Fruit fly (Drosophila melanogaster) whole organism, embryonic: ENCODE data around the gene CG13126.

ENCODE experiments used
- ATbp ChIP-seq: fragments of 200-800 bp; sonication (Bioruptor generic); optimal IDR thresholded peaks from 2 replicates; lab custom pipeline; 2017; ENCODE audit warnings: missing biosample characterization, mild to moderate bottlenecking, missing genetic modification characterization, missing genetic modification reagents
- B-H1 ChIP-seq: fragments of 200-800 bp; sonication (Bioruptor generic); IDR thresholded peaks from 3 replicates; pipeline ENCODE4 v1.3.6; 2022; ENCODE audit warnings: missing biosample characterization, missing genetic modification characterization
- CG10462 ChIP-seq: fragments of 200-800 bp; sonication (Bioruptor generic); optimal IDR thresholded peaks from 2 replicates; lab custom pipeline; 2016; ENCODE audit warnings: missing biosample characterization, missing genetic modification characterization
- CG10565 ChIP-seq: fragments of 200-800 bp; sonication (Bioruptor generic); optimal IDR thresholded peaks from 3 replicates; lab custom pipeline; 2016; ENCODE audit warnings: missing biosample characterization, mild to moderate bottlenecking, missing genetic modification characterization
- CG11093 ChIP-seq: fragments of 200-800 bp; sonication (Bioruptor generic); IDR thresholded peaks from 3 replicates; pipeline ENCODE4 v1.3.6; 2022; ENCODE audit warnings: missing biosample characterization, missing genetic modification characterization
- CG12155 ChIP-seq: fragments of 200-800 bp; sonication (Bioruptor generic); optimal IDR thresholded peaks from 3 replicates; lab custom pipeline; 2016; ENCODE audit warnings: missing biosample characterization, missing genetic modification characterization
- CG12744 ChIP-seq: fragments of 200-800 bp; sonication (Bioruptor generic); optimal IDR thresholded peaks from 2 replicates; lab custom pipeline; 2016; ENCODE audit warnings: missing biosample characterization, missing genetic modification characterization
- CG13424 ChIP-seq: fragments of 200-800 bp; sonication (Bioruptor generic); optimal IDR thresholded peaks from 2 replicates; lab custom pipeline; 2019; ENCODE audit warnings: missing biosample characterization, mild to moderate bottlenecking, missing genetic modification characterization, moderate library complexity
- CG14965 ChIP-seq: fragments of 200-800 bp; sonication (Bioruptor generic); optimal IDR thresholded peaks from 2 replicates; lab custom pipeline; 2016; ENCODE audit warnings: missing biosample characterization, missing genetic modification characterization, borderline replicate concordance
- CG17359 ChIP-seq: fragments of 200-800 bp; sonication (Bioruptor generic); optimal IDR thresholded peaks from 3 replicates; lab custom pipeline; 2018; ENCODE audit warnings: missing biosample characterization, mild to moderate bottlenecking, missing genetic modification characterization, moderate library complexity
- CG32767 ChIP-seq: fragments of 200-800 bp; sonication (Bioruptor generic); IDR thresholded peaks from 2 replicates; pipeline ENCODE4 v1.3.6; 2022; ENCODE audit warnings: missing biosample characterization, missing genetic modification characterization
- CG3407 ChIP-seq: fragments of 200-800 bp; sonication (Bioruptor generic); optimal IDR thresholded peaks from 2 replicates; lab custom pipeline; 2018; ENCODE audit warnings: missing biosample characterization, mild to moderate bottlenecking, missing genetic modification characterization
- CG34422 ChIP-seq: fragments of 200-800 bp; sonication (Bioruptor generic); IDR thresholded peaks from 3 replicates; pipeline ENCODE4 v1.3.6; 2022; ENCODE audit warnings: missing biosample characterization, missing genetic modification characterization
- CG4854 ChIP-seq: fragments of 200-800 bp; sonication (Bioruptor generic); optimal IDR thresholded peaks from 2 replicates; lab custom pipeline; 2016; ENCODE audit warnings: missing biosample characterization, missing genetic modification characterization, inconsistent platforms
- CG6654 ChIP-seq: fragments of 200-800 bp; sonication (Bioruptor generic); optimal IDR thresholded peaks from 2 replicates; lab custom pipeline; 2017; ENCODE audit warnings: missing biosample characterization, mild to moderate bottlenecking, missing genetic modification characterization
- CG6683 ChIP-seq: fragments of 200-800 bp; sonication (Bioruptor generic); optimal IDR thresholded peaks from 2 replicates; lab custom pipeline; 2017; ENCODE audit warnings: missing biosample characterization, mild to moderate bottlenecking, missing genetic modification characterization, missing genetic modification reagents
- CG7928 ChIP-seq: fragments of 200-800 bp; sonication (Bioruptor generic); optimal IDR thresholded peaks from 2 replicates; lab custom pipeline; 2017; ENCODE audit warnings: missing biosample characterization, mild to moderate bottlenecking, missing genetic modification characterization
- CG8924 ChIP-seq: fragments of 200-800 bp; optimal IDR thresholded peaks from 3 replicates; lab custom pipeline; 2019; ENCODE audit warnings: missing biosample characterization, mild to moderate bottlenecking, missing genetic modification characterization, moderate library complexity
- CG8944 ChIP-seq: fragments of 200-800 bp; sonication (Bioruptor generic); optimal IDR thresholded peaks from 3 replicates; lab custom pipeline; 2016; ENCODE audit warnings: missing biosample characterization, missing genetic modification characterization
- CG9437 ChIP-seq: fragments of 200-800 bp; sonication (Bioruptor generic); optimal IDR thresholded peaks from 2 replicates; lab custom pipeline; 2018; ENCODE audit warnings: missing biosample characterization, mild to moderate bottlenecking, missing genetic modification characterization
- CkIIα-i1 ChIP-seq: fragments of 200-800 bp; sonication (Bioruptor generic); IDR thresholded peaks from 2 replicates; pipeline ENCODE4 v1.3.6; 2022; ENCODE audit warnings: missing biosample characterization, missing genetic modification characterization
- HmgZ ChIP-seq: fragments of 200-800 bp; sonication (Bioruptor generic); optimal IDR thresholded peaks from 2 replicates; lab custom pipeline; 2018; ENCODE audit warnings: missing biosample characterization, mild to moderate bottlenecking, missing genetic modification characterization
- MTF-1 ChIP-seq: fragments of 200-800 bp; sonication (Bioruptor generic); optimal IDR thresholded peaks from 2 replicates; lab custom pipeline; 2018; ENCODE audit warnings: missing biosample characterization, mild to moderate bottlenecking, missing genetic modification characterization, borderline replicate concordance
- NC2β ChIP-seq: fragments of 200-800 bp; sonication (Bioruptor generic); optimal IDR thresholded peaks from 2 replicates; lab custom pipeline; 2016; ENCODE audit warnings: missing biosample characterization, missing genetic modification characterization
- NFAT ChIP-seq: fragments of 200-800 bp; sonication (Bioruptor generic); IDR thresholded peaks from 2 replicates; pipeline ENCODE4 v1.3.6; 2022; ENCODE audit warnings: missing biosample characterization, missing genetic modification characterization
- Neu2 ChIP-seq: fragments of 200-800 bp; sonication (Bioruptor generic); optimal IDR thresholded peaks from 3 replicates; lab custom pipeline; 2016; ENCODE audit warnings: missing biosample characterization, missing genetic modification characterization, borderline replicate concordance
- NfI ChIP-seq: fragments of 200-800 bp; sonication (Bioruptor generic); optimal IDR thresholded peaks from 3 replicates; lab custom pipeline; 2018; ENCODE audit warnings: missing biosample characterization, mild to moderate bottlenecking, missing genetic modification characterization, moderate library complexity
- Optix ChIP-seq: fragments of 200-800 bp; sonication (Bioruptor generic); IDR thresholded peaks from 3 replicates; pipeline ENCODE4 v1.3.6; 2022; ENCODE audit warnings: missing biosample characterization, missing genetic modification characterization
- PHDP ChIP-seq: fragments of 200-800 bp; sonication (Bioruptor generic); optimal IDR thresholded peaks from 3 replicates; lab custom pipeline; 2018; ENCODE audit warnings: missing biosample characterization, mild to moderate bottlenecking, missing genetic modification characterization, moderate library complexity
- Ravus ChIP-seq: fragments of 200-800 bp; sonication (Bioruptor generic); IDR thresholded peaks from 2 replicates; pipeline ENCODE4 v1.3.6; 2022; ENCODE audit warnings: missing biosample characterization, missing genetic modification characterization
- Side ChIP-seq: fragments of 200-800 bp; sonication (Bioruptor generic); optimal IDR thresholded peaks from 2 replicates; lab custom pipeline; 2016; ENCODE audit warnings: missing biosample characterization, missing genetic modification characterization
- ato ChIP-seq: fragments of 200-800 bp; sonication (Bioruptor generic); IDR thresholded peaks from 2 replicates; pipeline ENCODE4 v1.3.6; 2022; ENCODE audit warnings: missing biosample characterization, missing genetic modification characterization; ENCODE audit not compliant: partially characterized antibody
- az2 ChIP-seq: fragments of 200-800 bp; sonication (Bioruptor generic); optimal IDR thresholded peaks from 3 replicates; lab custom pipeline; 2016; ENCODE audit warnings: missing biosample characterization, missing genetic modification characterization
- ewg ChIP-seq: fragments of 200-800 bp; sonication (Bioruptor generic); optimal IDR thresholded peaks from 3 replicates; lab custom pipeline; 2017; ENCODE audit warnings: mild to moderate bottlenecking, missing biosample characterization, missing genetic modification reagents, missing genetic modification characterization
- hth ChIP-seq: fragments of >200 bp; optimal IDR thresholded peaks from 2 replicates; lab custom pipeline; 2017; ENCODE audit warnings: inconsistent platforms
- kah ChIP-seq: fragments of 200-800 bp; sonication (Bioruptor generic); optimal IDR thresholded peaks from 2 replicates; lab custom pipeline; 2018; ENCODE audit warnings: missing biosample characterization, mild to moderate bottlenecking, missing genetic modification characterization
- mirr ChIP-seq: fragments of 200-800 bp; sonication (Bioruptor generic); optimal IDR thresholded peaks from 3 replicates; lab custom pipeline; 2018; ENCODE audit warnings: missing biosample characterization, mild to moderate bottlenecking, missing genetic modification characterization
- nerfin-1 ChIP-seq: fragments of 200-800 bp; sonication (Bioruptor generic); optimal IDR thresholded peaks from 3 replicates; lab custom pipeline; 2019; ENCODE audit warnings: missing biosample characterization, mild to moderate bottlenecking, missing genetic modification characterization, moderate library complexity
- nom ChIP-seq: fragments of 200-800 bp; sonication (Bioruptor generic); optimal IDR thresholded peaks from 2 replicates; lab custom pipeline; 2017; ENCODE audit warnings: missing biosample characterization, missing genetic modification characterization, mild to moderate bottlenecking, moderate library complexity, missing genetic modification reagents
- p53 ChIP-seq: fragments of 200-800 bp; sonication (Bioruptor generic); optimal IDR thresholded peaks from 2 replicates; lab custom pipeline; 2016; ENCODE audit warnings: missing biosample characterization, missing genetic modification characterization
- pfk ChIP-seq: fragments of 200-800 bp; sonication (Bioruptor generic); optimal IDR thresholded peaks from 2 replicates; lab custom pipeline; 2018; ENCODE audit warnings: missing biosample characterization, mild to moderate bottlenecking, missing genetic modification characterization, moderate library complexity
- prd ChIP-seq, 3 experiments: fragments of >200 bp in 2 of 3; fragments of 200-800 bp in 1 of 3; sonication (Bioruptor generic) in 1 of 3; optimal IDR thresholded peaks in 2 of 3; IDR thresholded peaks in 1 of 3; 2 replicates in 2 of 3; 3 replicates in 1 of 3; pipeline versions ENCODE4 v1.3.6 to Lab custom; 2017 to 2022; ENCODE audit warnings: missing biosample characterization in 1 of 3, missing genetic modification characterization in 1 of 3
- run ChIP-seq: fragments of 200-800 bp; sonication (Bioruptor generic); optimal IDR thresholded peaks from 3 replicates; lab custom pipeline; 2018; ENCODE audit warnings: missing biosample characterization, mild to moderate bottlenecking, missing genetic modification characterization
- salm ChIP-seq: fragments of 200-800 bp; sonication (Bioruptor generic); optimal IDR thresholded peaks from 2 replicates; lab custom pipeline; 2018; ENCODE audit warnings: missing biosample characterization, mild to moderate bottlenecking, missing genetic modification characterization
- sisA ChIP-seq: fragments of 200-800 bp; sonication (Bioruptor generic); IDR thresholded peaks from 2 replicates; pipeline ENCODE4 v1.3.6; 2022; ENCODE audit warnings: missing biosample characterization, missing genetic modification characterization
- sr ChIP-seq: fragments of 200-800 bp; sonication (Bioruptor generic); IDR thresholded peaks from 3 replicates; pipeline ENCODE4 v1.3.6; 2022; ENCODE audit warnings: missing biosample characterization, missing genetic modification characterization
- tap ChIP-seq: fragments of 200-800 bp; optimal IDR thresholded peaks from 3 replicates; lab custom pipeline; 2019; ENCODE audit warnings: missing biosample characterization, mild to moderate bottlenecking, missing genetic modification characterization, moderate library complexity
- ttk ChIP-seq: fragments of 200-800 bp; sonication (Bioruptor generic); IDR thresholded peaks from 2 replicates; pipeline ENCODE4 v2.1.2; 2022; ENCODE audit warnings: missing biosample characterization, missing genetic modification characterization
- vfl ChIP-seq: fragments of 200-800 bp; sonication (Bioruptor generic); optimal IDR thresholded peaks from 2 replicates; lab custom pipeline; 2016; ENCODE audit warnings: missing biosample characterization, missing genetic modification characterization

The CG13126 gene

dm6 chr2L:9984078-9984772, 30.2 kb upstream of the CG13126 start, which contains the start of gene bib (continued):
- TF ChIP-seq CkIIα-i1 (GFP tag; lab: Robert Waterston, UW) (no peak), CG13424 (tag; lab: Kevin White, UChicago) (peak; percentile 86), kah (peak; percentile 41), CG8924 (peak; percentile 94), sisA (peak; percentile 51), CG34422 (GFP tag; lab: Robert Waterston, UW) (peak; percentile 37; the same call in 1 of the 3 replicates), CG8944 (GFP tag; lab: Kevin White, UChicago) (no peak), ATbp (peak; percentile 82), ttk (GFP tag; lab: Robert Waterston, UW) (peak; percentile 62; the same call in 1 of the 2 replicates), NFAT (GFP tag; lab: Robert Waterston, UW) (no peak), sr (GFP tag; lab: Robert Waterston, UW) (peak; percentile 38; the same call in 1 of the 3 replicates), CG14965 (GFP tag; lab: Kevin White, UChicago) (no peak), CG6683 (GFP tag; lab: Kevin White, UChicago) (peak; percentile 65), PHDP (tag; lab: Kevin White, UChicago) (peak; percentile 81), Side (GFP tag; lab: Kevin White, UChicago) (peak; percentile 41), CG10565 (GFP tag; lab: Kevin White, UChicago) (peak; percentile 34), hth (lab: Kevin White, UChicago) (no peak), mirr (GFP tag; lab: Kevin White, UChicago) (peak; percentile 9), CG11093 (GFP tag; lab: Robert Waterston, UW) (peak; percentile 71), tap (peak; percentile 73), pfk (GFP tag; lab: Kevin White, UChicago) (peak; percentile 94), CG6654 (GFP tag; lab: Kevin White, UChicago) (peak; percentile 47), CG4854 (GFP tag; lab: Kevin White, UChicago) (peak; percentile 54), MTF-1 (peak; percentile 42), Ravus (GFP tag; lab: Robert Waterston, UW) (peak; percentile 34), CG3407 (GFP tag; lab: Kevin White, UChicago) (peak; percentile 77), CG17359 (peak; percentile 83), run (tag; lab: Kevin White, UChicago) (peak; percentile 61), Neu2 (GFP tag; lab: Kevin White, UChicago) (no peak), NfI (GFP tag; lab: Kevin White, UChicago) (peak; percentile 76), prd (optimal IDR thresholded peaks at IDR 0.05; lab: Kevin White, UChicago) (no peak), prd (GFP tag; IDR thresholded peaks at IDR 0.05; lab: Robert Waterston, UW) (peak; percentile 81), ato (GFP tag; lab: Robert Waterston, UW) (no peak), NC2β (GFP tag; lab: Kevin White, UChicago) (peak; percentile 53), p53 (no peak), CG12155 (GFP tag; lab: Kevin White, UChicago) (peak; percentile 73), nom (GFP tag; lab: Kevin White, UChicago) (peak; percentile 81), vfl (peak; percentile 23), B-H1 (GFP tag; lab: Robert Waterston, UW) (peak; percentile 35; the same call in 2 of the 3 replicates), CG32767 (GFP tag; lab: Robert Waterston, UW) (peak; percentile 59), salm (tag; lab: Kevin White, UChicago) (peak; percentile 68), CG7928 (GFP tag; lab: Kevin White, UChicago) (peak; percentile 26), HmgZ (tag; lab: Kevin White, UChicago) (peak; percentile 27), CG10462 (peak; percentile 82), nerfin-1 (tag; lab: Kevin White, UChicago) (peak; percentile 77), CG12744 (GFP tag; lab: Kevin White, UChicago) (no peak), CG9437 (peak; percentile 80), ewg (GFP tag; lab: Kevin White, UChicago) (peak; percentile 68), Optix (GFP tag; lab: Robert Waterston, UW) (no peak), az2 (GFP tag; lab: Kevin White, UChicago) (peak; percentile 89)
